Worm (Caenorhabditis elegans): ENCODE measurements around the gene Y7A5A.13.

- TF ChIP-seq nhr-28 (tag; optimal IDR thresholded peaks at IDR 0.05) (no peak), cnd-1 (tag; optimal IDR thresholded peaks at IDR 0.05) (no peak), nhr-237 (tag; optimal IDR thresholded peaks at IDR 0.05) (no peak), nhr-76 (tag; optimal IDR thresholded peaks at IDR 0.05) (no peak), lsy-2 (tag; optimal IDR thresholded peaks at IDR 0.05) (no peak), blmp-1 (tag; optimal IDR thresholded peaks at IDR 0.05) (no peak), ceh-83 (GFP tag; optimal IDR thresholded peaks at IDR 0.05) (no peak), M03D4.4 (tag; optimal IDR thresholded peaks at IDR 0.05) (no peak), pha-4 (tag; optimal IDR thresholded peaks at IDR 0.05) (no peak)
These were observed 10.9 kb downstream of the Y7A5A.13 start, which contains the start of gene Y7A5A.3 for ce11 chrX:15784570-15784969.
